Fruit fly (Drosophila melanogaster) whole organism, embryonic: ENCODE data around the gene CG31219.
A peak's percentile ranks its signal among the peaks of the same experiment; 100 is the strongest.

Experiments used
- Bdp1 ChIP-seq: fragments of 200-800 bp; sonication (Bioruptor generic); optimal IDR thresholded peaks from 3 replicates; lab custom pipeline; 2016; ENCODE audit warnings: missing biosample characterization, missing genetic modification characterization
- CG11085 ChIP-seq: fragments of 200-800 bp; sonication (Bioruptor generic); IDR thresholded peaks from 2 replicates; pipeline ENCODE4 v1.3.6; 2022; ENCODE audit warnings: missing biosample characterization, missing genetic modification characterization
- CG12236 ChIP-seq: fragments of 200-800 bp; sonication (Bioruptor generic); optimal IDR thresholded peaks from 2 replicates; lab custom pipeline; 2016; ENCODE audit warnings: missing biosample characterization, missing genetic modification characterization
- CG1233 ChIP-seq: fragments of 200-800 bp; sonication (Bioruptor generic); optimal IDR thresholded peaks from 4 replicates; lab custom pipeline; 2018; ENCODE audit warnings: missing biosample characterization, mild to moderate bottlenecking, missing genetic modification characterization
- CG13296 ChIP-seq: fragments of 200-800 bp; sonication (Bioruptor generic); optimal IDR thresholded peaks from 3 replicates; lab custom pipeline; 2018; ENCODE audit warnings: missing biosample characterization, mild to moderate bottlenecking, missing genetic modification characterization
- CG14014 ChIP-seq: fragments of 200-800 bp; sonication (Bioruptor generic); IDR thresholded peaks from 2 replicates; pipeline ENCODE4 v1.3.6; 2022; ENCODE audit warnings: missing biosample characterization, missing genetic modification characterization
- CG15696 ChIP-seq: fragments of 200-800 bp; sonication (Bioruptor generic); optimal IDR thresholded peaks from 2 replicates; lab custom pipeline; 2019; ENCODE audit warnings: missing biosample characterization, mild to moderate bottlenecking, missing genetic modification characterization, moderate library complexity
- CG16779 ChIP-seq: fragments of 200-800 bp; sonication (Bioruptor generic); IDR thresholded peaks from 2 replicates; pipeline ENCODE4 v1.3.6; 2022; ENCODE audit warnings: missing biosample characterization, missing genetic modification characterization
- CG17912 ChIP-seq: fragments of 200-800 bp; sonication (Bioruptor generic); optimal IDR thresholded peaks from 2 replicates; lab custom pipeline; 2018; ENCODE audit warnings: missing biosample characterization, mild to moderate bottlenecking, missing genetic modification characterization
- CG1792 ChIP-seq: fragments of 200-800 bp; sonication (Bioruptor generic); optimal IDR thresholded peaks from 2 replicates; lab custom pipeline; 2016; ENCODE audit warnings: missing biosample characterization, missing genetic modification characterization
- CG1832 ChIP-seq: fragments of 200-800 bp; sonication (Bioruptor generic); optimal IDR thresholded peaks from 2 replicates; lab custom pipeline; 2017; ENCODE audit warnings: missing biosample characterization, mild to moderate bottlenecking, missing genetic modification characterization, inconsistent platforms
- CG9609 ChIP-seq: fragments of 200-800 bp; sonication (Bioruptor generic); optimal IDR thresholded peaks from 3 replicates; lab custom pipeline; 2016; ENCODE audit warnings: missing biosample characterization, missing genetic modification characterization
- CG9797 ChIP-seq: fragments of 200-800 bp; sonication (Bioruptor generic); optimal IDR thresholded peaks from 3 replicates; lab custom pipeline; 2018; ENCODE audit warnings: missing biosample characterization, mild to moderate bottlenecking, missing genetic modification characterization
- CG9932 ChIP-seq: fragments of 200-800 bp; sonication (Bioruptor generic); IDR thresholded peaks from 2 replicates; pipeline ENCODE4 v1.3.6; 2022; ENCODE audit warnings: missing biosample characterization, missing genetic modification characterization
- CHES-1-like ChIP-seq: fragments of 200-800 bp; sonication (Bioruptor generic); optimal IDR thresholded peaks from 2 replicates; lab custom pipeline; 2016; ENCODE audit warnings: missing biosample characterization, missing genetic modification characterization
- Dll ChIP-seq: fragments of 200-800 bp; sonication (Bioruptor generic); IDR thresholded peaks from 4 replicates; pipeline ENCODE4 v1.3.6; 2022; ENCODE audit warnings: missing biosample characterization, missing genetic modification characterization; ENCODE audit not compliant: partially characterized antibody
- Doc2 ChIP-seq: fragments of 200-800 bp; sonication (Bioruptor generic); IDR thresholded peaks from 2 replicates; pipeline ENCODE4 v1.3.6; 2022; ENCODE audit warnings: missing biosample characterization, missing genetic modification characterization
- Dref ChIP-seq: fragments of 200-800 bp; sonication (Bioruptor generic); IDR thresholded peaks from 2 replicates; pipeline ENCODE4 v1.3.6; 2022; ENCODE audit warnings: missing biosample characterization, missing genetic modification characterization
- Eip74EF ChIP-seq, 2 experiments: fragments of 200-800 bp in 1 of 2; fragments of >200 bp in 1 of 2; sonication (Bioruptor generic) in 1 of 2; optimal IDR thresholded peaks; 2 replicates each; lab custom pipeline; 2017 to 2019; ENCODE audit warnings: missing biosample characterization in 2 of 2, missing genetic modification characterization in 2 of 2, mild to moderate bottlenecking in 1 of 2, moderate library complexity in 1 of 2
- Ets65A ChIP-seq: fragments of 200-800 bp; sonication (Bioruptor generic); peaks from one replicate; lab custom pipeline; 2016; ENCODE audit warnings: missing biosample characterization, missing genetic modification characterization
- HHEX ChIP-seq: fragments of 200-800 bp; sonication (Bioruptor generic); optimal IDR thresholded peaks from 3 replicates; lab custom pipeline; 2017; ENCODE audit warnings: missing biosample characterization, mild to moderate bottlenecking, missing genetic modification characterization, missing genetic modification reagents
- HLH54F ChIP-seq: fragments of 200-800 bp; sonication (Bioruptor generic); optimal IDR thresholded peaks from 3 replicates; lab custom pipeline; 2016; ENCODE audit warnings: missing biosample characterization, missing genetic modification characterization
- Hey ChIP-seq: fragments of 200-800 bp; sonication (Bioruptor generic); optimal IDR thresholded peaks from 3 replicates; lab custom pipeline; 2018; ENCODE audit warnings: missing biosample characterization, mild to moderate bottlenecking, missing genetic modification characterization
- Lhr ChIP-seq: fragments of 200-800 bp; sonication (Bioruptor generic); optimal IDR thresholded peaks from 3 replicates; lab custom pipeline; 2017; ENCODE audit warnings: mild to moderate bottlenecking, missing biosample characterization, missing genetic modification reagents, missing genetic modification characterization
- Mrtf ChIP-seq: fragments of 200-800 bp; sonication (Bioruptor generic); IDR thresholded peaks from 3 replicates; pipeline ENCODE4 v1.3.6; 2022; ENCODE audit warnings: missing biosample characterization, missing genetic modification characterization
- NC2α ChIP-seq: fragments of 200-800 bp; sonication (Bioruptor generic); optimal IDR thresholded peaks from 2 replicates; lab custom pipeline; 2016; ENCODE audit warnings: missing biosample characterization, missing genetic modification characterization
- PHDP ChIP-seq: fragments of 200-800 bp; sonication (Bioruptor generic); optimal IDR thresholded peaks from 3 replicates; lab custom pipeline; 2018; ENCODE audit warnings: missing biosample characterization, mild to moderate bottlenecking, missing genetic modification characterization, moderate library complexity
- ac ChIP-seq: fragments of 200-800 bp; sonication (Bioruptor generic); optimal IDR thresholded peaks from 3 replicates; lab custom pipeline; 2017; ENCODE audit warnings: missing biosample characterization, mild to moderate bottlenecking, missing genetic modification characterization
- aop ChIP-seq: fragments of 200-800 bp; sonication (Bioruptor generic); IDR thresholded peaks from 2 replicates; pipeline ENCODE4 v1.3.6; 2022; ENCODE audit warnings: missing biosample characterization, missing genetic modification characterization
- crol ChIP-seq: fragments of 200-800 bp; sonication (Bioruptor generic); IDR thresholded peaks from 2 replicates; pipeline ENCODE4 v1.3.6; 2022; ENCODE audit warnings: missing biosample characterization, missing genetic modification characterization
- da ChIP-seq: fragments of 200-800 bp; sonication (Bioruptor generic); optimal IDR thresholded peaks from 2 replicates; lab custom pipeline; 2016; ENCODE audit warnings: missing biosample characterization, missing genetic modification characterization
- dan ChIP-seq: fragments of 200-800 bp; sonication (Bioruptor generic); IDR thresholded peaks from 2 replicates; pipeline ENCODE4 v1.3.6; 2022; ENCODE audit warnings: missing biosample characterization, missing genetic modification characterization
- ems ChIP-seq: fragments of 200-800 bp; sonication (Bioruptor generic); optimal IDR thresholded peaks from 3 replicates; lab custom pipeline; 2016; ENCODE audit warnings: missing biosample characterization, missing genetic modification characterization
- en ChIP-seq: fragments of 200-800 bp; sonication (Bioruptor generic); optimal IDR thresholded peaks from 2 replicates; lab custom pipeline; 2016; ENCODE audit warnings: missing biosample characterization, missing genetic modification characterization
- exex ChIP-seq: fragments of 200-800 bp; sonication (Bioruptor generic); optimal IDR thresholded peaks from 4 replicates; lab custom pipeline; 2018; ENCODE audit warnings: missing biosample characterization, mild to moderate bottlenecking, missing genetic modification characterization, moderate library complexity
- h ChIP-seq: fragments of >200 bp; optimal IDR thresholded peaks from 2 replicates; lab custom pipeline; 2017
- hkb ChIP-seq, 2 experiments: fragments of 200-800 bp in 1 of 2; fragments of >200 bp in 1 of 2; sonication (Bioruptor generic) in 1 of 2; IDR thresholded peaks in 1 of 2; optimal IDR thresholded peaks in 1 of 2; 2 replicates each; pipeline versions ENCODE4 v1.3.6 to Lab custom; 2017 to 2022; ENCODE audit warnings: missing biosample characterization in 1 of 2, missing genetic modification characterization in 1 of 2
- inv ChIP-seq: fragments of 200-800 bp; sonication (Bioruptor generic); IDR thresholded peaks from 2 replicates; pipeline ENCODE4 v1.3.6; 2022; ENCODE audit warnings: missing biosample characterization, missing genetic modification characterization; ENCODE audit not compliant: partially characterized antibody
- lola ChIP-seq, 3 experiments: fragments of >200 bp in 2 of 3; fragments of 200-800 bp in 1 of 3; sonication (Bioruptor generic) in 1 of 3; optimal IDR thresholded peaks; 2 replicates each; lab custom pipeline; 2017 to 2019; ENCODE audit warnings: missing biosample characterization in 3 of 3, missing genetic modification characterization in 3 of 3, mild to moderate bottlenecking in 1 of 3, moderate library complexity in 1 of 3
- lov ChIP-seq, 2 experiments: fragments of 200-800 bp in 1 of 2; fragments of >200 bp in 1 of 2; sonication (Bioruptor generic) in 1 of 2; IDR thresholded peaks in 1 of 2; optimal IDR thresholded peaks in 1 of 2; 2 replicates in 1 of 2; 3 replicates in 1 of 2; pipeline versions ENCODE4 v1.3.6 to Lab custom; 2017 to 2022; ENCODE audit warnings: missing biosample characterization in 1 of 2, missing genetic modification characterization in 1 of 2
- luna ChIP-seq: fragments of 200-800 bp; sonication (Bioruptor generic); optimal IDR thresholded peaks from 2 replicates; lab custom pipeline; 2016; ENCODE audit warnings: missing biosample characterization, missing genetic modification characterization
- nau ChIP-seq: fragments of 200-800 bp; sonication (Bioruptor generic); optimal IDR thresholded peaks from 3 replicates; lab custom pipeline; 2017; ENCODE audit warnings: missing biosample characterization, mild to moderate bottlenecking, missing genetic modification characterization, missing genetic modification reagents
- nom ChIP-seq: fragments of 200-800 bp; sonication (Bioruptor generic); optimal IDR thresholded peaks from 2 replicates; lab custom pipeline; 2017; ENCODE audit warnings: missing biosample characterization, missing genetic modification characterization, mild to moderate bottlenecking, moderate library complexity, missing genetic modification reagents
- ro ChIP-seq: fragments of 200-800 bp; sonication (Bioruptor generic); IDR thresholded peaks from 2 replicates; pipeline ENCODE4 v1.3.6; 2022; ENCODE audit warnings: missing biosample characterization, missing genetic modification characterization
- schlank ChIP-seq: fragments of 200-800 bp; sonication (Bioruptor generic); optimal IDR thresholded peaks from 2 replicates; lab custom pipeline; 2018; ENCODE audit warnings: missing biosample characterization, mild to moderate bottlenecking, missing genetic modification characterization
- slbo ChIP-seq: fragments of 200-800 bp; sonication (Bioruptor generic); IDR thresholded peaks from 2 replicates; pipeline ENCODE4 v1.3.6; 2022; ENCODE audit warnings: missing biosample characterization, missing genetic modification characterization
- sr ChIP-seq: fragments of 200-800 bp; sonication (Bioruptor generic); IDR thresholded peaks from 3 replicates; pipeline ENCODE4 v1.3.6; 2022; ENCODE audit warnings: missing biosample characterization, missing genetic modification characterization
- tx ChIP-seq: fragments of 200-800 bp; sonication (Bioruptor generic); optimal IDR thresholded peaks from 2 replicates; lab custom pipeline; 2016; ENCODE audit warnings: missing biosample characterization, missing genetic modification characterization
- zen ChIP-seq: fragments of 200-800 bp; sonication (Bioruptor generic); optimal IDR thresholded peaks from 3 replicates; lab custom pipeline; 2018; ENCODE audit warnings: missing biosample characterization, mild to moderate bottlenecking, missing genetic modification characterization, moderate library complexity

The CG31219 gene

dm6 chr3R:19644094-19644900 is 6.5 kb upstream of the CG31219 start, which contains the start of gene Vha13 (continued):
- TF ChIP-seq CG9609 (GFP tag; lab: Kevin White, UChicago), result peak; percentile 64
- TF ChIP-seq lov (optimal IDR thresholded peaks at IDR 0.05; lab: Kevin White, UChicago), result no peak
- TF ChIP-seq lov (GFP tag; IDR thresholded peaks at IDR 0.05; lab: Robert Waterston, UW), result peak; percentile 82
- TF ChIP-seq Mrtf (GFP tag; lab: Robert Waterston, UW), result peak; percentile 51; the same call in 1 of the 3 replicates
- no peak for TF ChIP-seq CG17912 (GFP tag; lab: Kevin White, UChicago)
- no peak for TF ChIP-seq Eip74EF (GFP tag; optimal IDR thresholded peaks at IDR 0.05; lab: Kevin White, UChicago)
- no peak for TF ChIP-seq Doc2
- TF ChIP-seq ac (GFP tag; lab: Kevin White, UChicago), result no peak
- no peak for TF ChIP-seq CG14014 (GFP tag; lab: Robert Waterston, UW)
- TF ChIP-seq aop, result peak; percentile 64; the same call in 1 of the 2 replicates
- peak; percentile 39 for TF ChIP-seq CHES-1-like (GFP tag; lab: Kevin White, UChicago)
- TF ChIP-seq lola (GFP tag; optimal IDR thresholded peaks at IDR 0.05; lab: Kevin White, UChicago), result peak in 1 of 3 experiments; percentile 32
- TF ChIP-seq Dref (GFP tag; lab: Robert Waterston, UW), result peak; percentile 80
- no peak for TF ChIP-seq h
- TF ChIP-seq slbo (GFP tag; lab: Robert Waterston, UW), result peak; percentile 89
- TF ChIP-seq inv, result peak; percentile 62
- TF ChIP-seq dan, result no peak
- no peak for TF ChIP-seq NC2α
- no peak for TF ChIP-seq Bdp1 (GFP tag; lab: Kevin White, UChicago)
- no peak for TF ChIP-seq ro (GFP tag; lab: Robert Waterston, UW)
- peak; percentile 35 for TF ChIP-seq HLH54F
- TF ChIP-seq Lhr (GFP tag; lab: Kevin White, UChicago), result no peak
- no peak for TF ChIP-seq exex (tag; lab: Kevin White, UChicago)
- TF ChIP-seq CG1233 (GFP tag; lab: Kevin White, UChicago), result no peak
- TF ChIP-seq nau (GFP tag; lab: Kevin White, UChicago), result no peak
- TF ChIP-seq PHDP (tag; lab: Kevin White, UChicago), result peak; percentile 22
- no peak for TF ChIP-seq da (GFP tag; lab: Kevin White, UChicago)
- no peak for TF ChIP-seq HHEX (GFP tag; lab: Kevin White, UChicago)
- TF ChIP-seq nom (GFP tag; lab: Kevin White, UChicago), result peak; percentile 80
- peak; percentile 70 for TF ChIP-seq CG13296 (GFP tag; lab: Kevin White, UChicago)
- TF ChIP-seq luna, result no peak
- TF ChIP-seq zen (tag; lab: Kevin White, UChicago), result no peak
- peak; percentile 19 for TF ChIP-seq CG15696 (tag; lab: Kevin White, UChicago)
- peak; percentile 82 for TF ChIP-seq crol (GFP tag; lab: Robert Waterston, UW)
- no peak for TF ChIP-seq CG11085 (GFP tag; lab: Robert Waterston, UW)
- TF ChIP-seq CG9932, result peak; percentile 91
- TF ChIP-seq CG9797 (GFP tag; lab: Kevin White, UChicago), result peak; percentile 16
- no peak for TF ChIP-seq en (GFP tag; lab: Kevin White, UChicago)
- no peak for TF ChIP-seq sr
- TF ChIP-seq CG12236 (GFP tag; lab: Kevin White, UChicago), result no peak
- TF ChIP-seq CG1832 (GFP tag; lab: Kevin White, UChicago), result no peak
- TF ChIP-seq schlank, result peak; percentile 12
- TF ChIP-seq CG1792 (GFP tag; lab: Kevin White, UChicago), result no peak
- peak; percentile 95 for TF ChIP-seq Ets65A (GFP tag; lab: Kevin White, UChicago)
- TF ChIP-seq ems (GFP tag; lab: Kevin White, UChicago), result no peak
- TF ChIP-seq Hey (tag; lab: Kevin White, UChicago), result no peak
- TF ChIP-seq CG16779 (GFP tag; lab: Robert Waterston, UW), result no peak
- TF ChIP-seq hkb (optimal IDR thresholded peaks at IDR 0.05; lab: Kevin White, UChicago), result no peak
- TF ChIP-seq hkb (GFP tag; IDR thresholded peaks at IDR 0.05; lab: Robert Waterston, UW), result no peak; the same call in 1 of the 2 replicates
- TF ChIP-seq Dll (GFP tag; lab: Robert Waterston, UW), result no peak; the same call in 3 of the 4 replicates
- TF ChIP-seq tx (GFP tag; lab: Kevin White, UChicago), result no peak
